Worm (Caenorhabditis elegans): ENCODE results near the gene srbc-20.

ce11 chrV:2175242-2175641 lies 28.3 kb downstream of the srbc-20 start, which contains the start of gene C45H4.18:
- TF ChIP-seq ztf-1 (GFP tag; conservative IDR thresholded peaks at IDR 0.05) (no peak), aly-2 (tag; optimal IDR thresholded peaks at IDR 0.05) (no peak), lin-39 (tag; optimal IDR thresholded peaks at IDR 0.05) (no peak), dmd-4 (tag; optimal IDR thresholded peaks at IDR 0.05) (no peak), elt-3 (tag; optimal IDR thresholded peaks at IDR 0.05) (no peak), lsy-2 (tag; optimal IDR thresholded peaks at IDR 0.05) (no peak), skn-1 (tag; optimal IDR thresholded peaks at IDR 0.05) (no peak), nhr-11 (tag; optimal IDR thresholded peaks at IDR 0.05) (no peak)
